Worm (Caenorhabditis elegans) whole organism, midembryonic: ENCODE measurements around the gene W02B12.12.
A peak's percentile ranks its signal among the peaks of the same experiment; 100 is the strongest.

Experiments used
- T22C8.4 ChIP-seq: fragments of 200-800 bp; sonication (Bioruptor generic); IDR thresholded peaks from 2 replicates; pipeline ENCODE4 v1.3.6; 2022; ENCODE audit warnings: missing genetic modification characterization, missing compliant biosample characterization
- cog-1 ChIP-seq: sonication (generic microtip); optimal IDR thresholded peaks from 2 replicates; lab custom pipeline; 2016; ENCODE audit warnings: missing genetic modification characterization, missing compliant biosample characterization
- flt-1 ChIP-seq: fragments of 200-800 bp; sonication (Bioruptor generic); IDR thresholded peaks from 2 replicates; pipeline ENCODE4 v1.3.6; 2022; ENCODE audit warnings: missing genetic modification characterization, missing compliant biosample characterization
- klf-2 ChIP-seq: fragments of 200-800 bp; sonication (Bioruptor generic); conservative IDR thresholded peaks from 2 replicates; pipeline ENCODE4 v1.3.6; 2022; ENCODE audit warnings: missing genetic modification reagents, missing genetic modification characterization, missing compliant biosample characterization
- med-1 ChIP-seq: sonication (generic microtip); optimal IDR thresholded peaks from 2 replicates; lab custom pipeline; 2017; ENCODE audit warnings: missing genetic modification characterization, mild to moderate bottlenecking, missing compliant biosample characterization, antibody characterized with exemption, missing genetic modification reagents; ENCODE audit not compliant: insufficient read depth
- ref-1 ChIP-seq: fragments of 200-800 bp; sonication (Bioruptor generic); conservative IDR thresholded peaks from 2 replicates; pipeline ENCODE4 v1.3.6; 2022; ENCODE audit warnings: missing genetic modification reagents, missing genetic modification characterization, missing compliant biosample characterization
- tab-1 ChIP-seq: fragments of 200-800 bp; sonication (Bioruptor generic); IDR thresholded peaks from 2 replicates; pipeline ENCODE4 v1.3.6; 2022; ENCODE audit warnings: missing genetic modification characterization, missing compliant biosample characterization
- ztf-23 ChIP-seq: fragments of 200-800 bp; sonication (Bioruptor generic); IDR thresholded peaks from 2 replicates; pipeline ENCODE4 v1.3.6; 2022; ENCODE audit warnings: missing genetic modification reagents, missing genetic modification characterization, missing compliant biosample characterization
- ztf-29 ChIP-seq: fragments of 200-800 bp; sonication (Bioruptor generic); IDR thresholded peaks from 2 replicates; pipeline ENCODE4 v1.3.6; 2022; ENCODE audit warnings: missing genetic modification reagents, missing genetic modification characterization, missing compliant biosample characterization

Gene W02B12.12

ce11 chrII:11459883-11460282 lies 19.1 kb downstream of the W02B12.12 start:
- TF ChIP-seq ztf-23 (GFP tag; lab: Robert Waterston, UW) (no peak), med-1 (GFP tag; lab: Kevin White, UChicago) (no peak), flt-1 (GFP tag; lab: Robert Waterston, UW) (no peak), T22C8.4 (GFP tag; lab: Robert Waterston, UW) (no peak), ref-1 (GFP tag; lab: Robert Waterston, UW) (no peak), cog-1 (tag; lab: Kevin White, UChicago) (no peak), klf-2 (GFP tag; lab: Robert Waterston, UW) (no peak), tab-1 (no peak), ztf-29 (GFP tag; lab: Robert Waterston, UW) (no peak)

- no peak for TF ChIP-seq T22C8.4 (GFP tag; lab: Robert Waterston, UW)
- TF ChIP-seq ref-1 (GFP tag; lab: Robert Waterston, UW): no peak
- no peak for TF ChIP-seq med-1 (GFP tag; lab: Kevin White, UChicago)
- TF ChIP-seq cog-1 (tag; lab: Kevin White, UChicago): no peak
- TF ChIP-seq klf-2 (GFP tag; lab: Robert Waterston, UW): no peak
- no peak for TF ChIP-seq ztf-23 (GFP tag; lab: Robert Waterston, UW)
- TF ChIP-seq tab-1: no peak
- no peak for TF ChIP-seq ztf-29 (GFP tag; lab: Robert Waterston, UW)
- TF ChIP-seq flt-1 (GFP tag; lab: Robert Waterston, UW): no peak
Measured at ce11 chrII:11455715-11456114, 23.3 kb downstream of the W02B12.12 start.

ce11 chrII:11455140-11455539 lies 23.8 kb downstream of the W02B12.12 start:
- TF ChIP-seq klf-2 (GFP tag; lab: Robert Waterston, UW) (no peak), T22C8.4 (GFP tag; lab: Robert Waterston, UW) (no peak), med-1 (GFP tag; lab: Kevin White, UChicago) (no peak), tab-1 (no peak), ref-1 (GFP tag; lab: Robert Waterston, UW) (no peak), flt-1 (GFP tag; lab: Robert Waterston, UW) (0 out of 2 replicates have a peak, but pooled peaks have one; percentile 44), ztf-23 (GFP tag; lab: Robert Waterston, UW) (no peak), cog-1 (tag; lab: Kevin White, UChicago) (no peak), ztf-29 (GFP tag; lab: Robert Waterston, UW) (no peak)

ce11 chrII:11453639-11454038 lies 25.3 kb downstream of the W02B12.12 start:
- TF ChIP-seq flt-1 (GFP tag; lab: Robert Waterston, UW): no peak
- TF ChIP-seq klf-2 (GFP tag; lab: Robert Waterston, UW): no peak

ce11 chrII:11453025-11453424 lies 26.0 kb downstream of the W02B12.12 start, which contains the start of gene rsp-1:
TSS of gene rsp-1 (plus strand) at chrII:11453362.
- TF ChIP-seq flt-1 (GFP tag; lab: Robert Waterston, UW) (peak; percentile 66; the same call in 1 of the 2 replicates), ztf-23 (GFP tag; lab: Robert Waterston, UW) (peak; percentile 66), T22C8.4 (GFP tag; lab: Robert Waterston, UW) (peak; percentile 72; the same call in 1 of the 2 replicates), ztf-29 (GFP tag; lab: Robert Waterston, UW) (no peak), tab-1 (peak; percentile 54; the same call in 1 of the 2 replicates), klf-2 (GFP tag; lab: Robert Waterston, UW) (no peak), med-1 (GFP tag; lab: Kevin White, UChicago) (peak; percentile 28), cog-1 (tag; lab: Kevin White, UChicago) (peak; percentile 15)

ce11 chrII:11452498-11453005 lies 26.4 kb downstream of the W02B12.12 start, which contains the start of gene rsp-2:
TSS of gene rsp-2 (minus strand) at chrII:11452955.
- TF ChIP-seq ztf-29 (GFP tag; lab: Robert Waterston, UW) (no peak), klf-2 (GFP tag; lab: Robert Waterston, UW) (no peak), flt-1 (GFP tag; lab: Robert Waterston, UW) (no peak), med-1 (GFP tag; lab: Kevin White, UChicago) (no peak), cog-1 (tag; lab: Kevin White, UChicago) (no peak), ref-1 (GFP tag; lab: Robert Waterston, UW) (no peak), tab-1 (no peak), T22C8.4 (GFP tag; lab: Robert Waterston, UW) (no peak), ztf-23 (GFP tag; lab: Robert Waterston, UW) (no peak)

ce11 chrII:11451738-11452137 lies 27.2 kb downstream of the W02B12.12 start:
- TF ChIP-seq flt-1 (GFP tag; lab: Robert Waterston, UW) (no peak), tab-1 (no peak), T22C8.4 (GFP tag; lab: Robert Waterston, UW) (no peak), ref-1 (GFP tag; lab: Robert Waterston, UW) (no peak), klf-2 (GFP tag; lab: Robert Waterston, UW) (no peak), ztf-29 (GFP tag; lab: Robert Waterston, UW) (no peak), cog-1 (tag; lab: Kevin White, UChicago) (no peak), ztf-23 (GFP tag; lab: Robert Waterston, UW) (no peak), med-1 (GFP tag; lab: Kevin White, UChicago) (no peak)

- TF ChIP-seq flt-1 (GFP tag; lab: Robert Waterston, UW) (no peak), ref-1 (GFP tag; lab: Robert Waterston, UW) (no peak), T22C8.4 (GFP tag; lab: Robert Waterston, UW) (no peak), klf-2 (GFP tag; lab: Robert Waterston, UW) (no peak), ztf-29 (GFP tag; lab: Robert Waterston, UW) (no peak), med-1 (GFP tag; lab: Kevin White, UChicago) (no peak), ztf-23 (GFP tag; lab: Robert Waterston, UW) (no peak), cog-1 (tag; lab: Kevin White, UChicago) (no peak), tab-1 (no peak)
Measured at ce11 chrII:11450882-11451281, 28.1 kb downstream of the W02B12.12 start.

- TF ChIP-seq cog-1 (tag; lab: Kevin White, UChicago): no peak
- TF ChIP-seq flt-1 (GFP tag; lab: Robert Waterston, UW): no peak
- no peak for TF ChIP-seq med-1 (GFP tag; lab: Kevin White, UChicago)
- TF ChIP-seq ztf-23 (GFP tag; lab: Robert Waterston, UW): no peak
- TF ChIP-seq ztf-29 (GFP tag; lab: Robert Waterston, UW): no peak
- no peak for TF ChIP-seq klf-2 (GFP tag; lab: Robert Waterston, UW)
- no peak for TF ChIP-seq T22C8.4 (GFP tag; lab: Robert Waterston, UW)
- TF ChIP-seq tab-1: no peak
- TF ChIP-seq ref-1 (GFP tag; lab: Robert Waterston, UW): no peak
Measured at ce11 chrII:11448753-11449152, 30.2 kb downstream of the W02B12.12 start, which contains the start of gene W02B12.1. TSS of gene W02B12.1 (plus strand) at chrII:11449021.
